Worm (Caenorhabditis elegans): ENCODE data around the gene col-83.

- TF ChIP-seq aly-1 (tag; optimal IDR thresholded peaks at IDR 0.05) (peak; percentile 62), hmbx-1 (tag; optimal IDR thresholded peaks at IDR 0.05) (no peak), flt-1 (GFP tag; IDR thresholded peaks at IDR 0.05) (no peak), ets-7 (tag; optimal IDR thresholded peaks at IDR 0.05) (no peak), ama-1 (optimal IDR thresholded peaks at IDR 0.05) (no peak), tbx-37 (GFP tag; conservative IDR thresholded peaks at IDR 0.05) (no peak), ceh-13 (GFP tag; optimal IDR thresholded peaks at IDR 0.05) (no peak), pes-1 (GFP tag; IDR thresholded peaks at IDR 0.05) (no peak), sea-1 (GFP tag; conservative IDR thresholded peaks at IDR 0.05) (no peak), hmg-4 (GFP tag; optimal IDR thresholded peaks at IDR 0.05) (no peak), scrt-1 (GFP tag; IDR thresholded peaks at IDR 0.05) (no peak), hnd-1 (tag; optimal IDR thresholded peaks at IDR 0.05) (no peak), ceh-36 (tag; optimal IDR thresholded peaks at IDR 0.05) (no peak)
Observed at ce11 chrII:11044193-11044568, 1.6 kb downstream of the col-83 start.
